Fruit fly (Drosophila melanogaster) ovary, adult (tissue): Measurements from ENCODE around the gene Tsr1.

Source experiments
- CG17801 ChIP-seq: fragments of 200-800 bp; optimal IDR thresholded peaks from 2 replicates; lab custom pipeline; 2019; ENCODE audit warnings: missing biosample characterization, mild to moderate bottlenecking, missing genetic modification characterization, moderate library complexity; ENCODE audit not compliant: partially characterized antibody

The Tsr1 gene

DNA sequence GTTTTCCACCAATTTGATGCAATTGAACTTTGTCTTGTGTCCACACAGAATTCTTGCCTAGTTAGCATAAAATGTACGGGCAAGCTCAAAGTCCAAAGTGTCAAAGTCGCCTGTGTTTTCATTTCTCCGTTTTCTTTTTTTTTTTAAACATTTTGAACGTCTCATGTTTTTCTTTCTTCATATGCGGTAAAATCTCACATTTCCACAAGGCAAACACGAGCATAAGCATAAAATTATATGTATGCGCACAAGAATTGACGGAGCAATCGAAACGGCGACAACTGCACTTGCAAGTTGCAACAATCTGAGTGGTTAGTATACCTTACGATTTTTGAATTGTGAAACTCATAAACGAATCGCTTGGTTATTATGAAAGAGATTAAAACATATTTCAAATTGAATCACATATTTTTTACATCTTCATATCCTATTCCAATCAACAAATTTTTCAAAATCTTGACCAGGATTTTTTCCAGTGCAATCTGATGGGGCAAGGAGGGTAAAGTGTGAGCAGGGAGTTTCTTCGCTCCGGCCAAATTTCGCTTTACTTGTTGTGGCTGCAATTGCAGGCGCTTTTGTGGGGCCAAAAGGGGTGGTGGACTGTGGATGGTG is 29.0 kb downstream of the Tsr1 start:
- TF ChIP-seq CG17801 (GFP tag; lab: Kevin White, UChicago): peak; percentile 42

DNA sequence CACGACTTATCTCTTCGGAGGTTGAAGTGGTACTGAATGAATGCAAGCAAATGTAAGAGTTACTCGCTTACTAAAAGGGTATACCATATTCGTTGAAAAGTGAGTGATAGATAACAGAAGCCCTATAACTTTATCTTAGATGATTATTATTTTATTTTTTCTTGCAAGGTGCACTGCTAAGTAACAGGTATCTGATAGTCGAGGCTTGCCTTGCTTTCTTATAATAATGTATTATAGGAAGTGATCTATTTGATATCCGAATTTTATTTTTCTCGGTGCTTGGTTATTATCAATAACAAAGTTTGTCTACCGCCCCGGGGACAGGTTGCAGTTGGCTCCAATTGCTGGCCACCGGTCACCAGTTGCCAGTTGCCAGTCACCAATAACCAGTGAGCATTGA is 36.2 kb downstream of the Tsr1 start:
- no peak for TF ChIP-seq CG17801 (GFP tag; lab: Kevin White, UChicago)

DNA sequence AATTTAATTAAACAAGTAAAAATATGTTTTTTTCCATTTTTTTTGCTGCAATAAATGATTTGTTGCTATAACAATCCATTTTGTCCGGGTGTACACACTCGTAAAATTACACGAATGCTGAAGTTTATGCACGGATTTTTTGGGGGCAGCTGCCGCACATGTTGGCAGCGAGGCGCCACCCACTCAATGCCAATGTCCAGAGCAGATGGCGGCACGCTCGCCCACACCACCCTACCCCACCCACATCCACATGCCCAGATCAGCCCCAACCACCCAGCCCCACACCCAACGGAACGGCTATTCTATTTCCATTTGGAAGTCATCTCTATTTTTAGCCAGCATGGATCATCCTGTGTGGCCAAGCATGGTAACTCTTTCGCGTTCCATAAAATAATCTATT is 45.1 kb downstream of the Tsr1 start:
- TF ChIP-seq CG17801 (GFP tag; lab: Kevin White, UChicago): no peak

DNA sequence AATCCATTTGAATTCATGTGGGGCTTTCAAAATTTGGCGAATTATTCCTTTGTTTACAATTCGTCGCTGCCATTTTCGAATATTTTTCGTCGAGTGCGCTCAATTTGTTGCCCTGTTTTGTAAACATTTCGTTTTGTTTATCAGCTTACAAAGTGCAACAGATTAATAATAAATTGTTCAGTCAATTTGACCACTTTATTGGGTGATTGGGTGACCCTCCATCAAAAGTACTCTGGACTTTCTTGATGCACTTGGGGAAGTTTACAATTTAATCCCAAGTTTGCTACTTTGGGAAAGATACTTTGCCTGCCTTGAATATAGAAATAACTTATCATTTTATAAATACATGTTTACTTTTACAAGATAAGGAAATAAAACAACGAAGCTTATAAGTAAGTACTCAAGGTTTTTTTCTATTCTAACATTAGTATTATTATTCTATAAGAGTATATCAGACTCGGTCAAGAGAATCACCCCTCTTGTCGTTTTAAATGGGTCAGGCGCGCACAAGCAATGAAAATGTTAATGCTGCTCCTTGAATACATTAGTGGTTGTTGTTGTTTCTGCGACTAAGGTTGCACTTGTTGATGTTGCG is 45.7 kb downstream of the Tsr1 start:
- no peak for TF ChIP-seq CG17801 (GFP tag; lab: Kevin White, UChicago)

DNA sequence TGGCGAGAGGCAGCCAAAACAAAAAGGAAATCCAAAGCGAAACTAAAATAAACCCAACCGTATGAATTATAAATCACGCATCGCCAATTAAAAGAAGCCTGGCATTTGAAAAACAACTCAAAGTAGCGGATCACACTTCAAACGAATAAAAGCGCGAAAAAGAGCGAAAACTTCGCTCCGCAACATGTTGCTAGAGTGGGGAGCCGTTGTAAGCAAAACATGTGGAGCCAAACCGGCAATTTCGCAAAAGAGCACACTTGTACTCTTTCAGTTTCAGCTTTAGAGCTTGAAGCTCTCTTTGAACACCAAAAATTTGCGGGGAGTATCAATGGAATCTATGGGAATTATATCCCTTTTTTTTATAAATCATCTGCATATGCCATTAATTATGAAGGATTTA is 46.7 kb downstream of the Tsr1 start:
- TF ChIP-seq CG17801 (GFP tag; lab: Kevin White, UChicago): no peak

DNA sequence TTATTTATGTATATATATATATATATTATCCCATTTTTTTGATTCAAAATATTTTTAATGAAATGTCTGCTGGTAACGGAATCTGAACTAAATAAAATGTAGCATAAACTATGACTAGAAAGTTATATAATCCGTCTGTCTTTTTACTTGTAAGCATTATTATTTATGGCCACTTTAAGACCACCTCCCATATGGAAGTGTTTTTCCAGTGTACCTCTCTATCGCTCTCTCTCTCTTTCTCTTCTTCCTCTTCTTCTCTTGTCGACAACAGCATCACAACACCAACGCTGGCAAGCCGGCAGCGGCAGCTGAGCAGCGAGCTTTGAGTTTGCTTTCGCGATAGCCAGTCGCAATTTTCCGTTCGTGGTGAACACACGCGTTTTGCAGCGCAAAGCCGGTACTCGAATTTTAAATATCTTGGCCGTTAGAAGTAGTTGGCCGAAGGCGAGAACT is 47.2 kb downstream of the Tsr1 start, which contains the start of gene rgn:
TSS of gene rgn (plus strand) at position 344 of the 453 bp plus-strand sequence.
- peak; percentile 45 for TF ChIP-seq CG17801 (GFP tag; lab: Kevin White, UChicago)

DNA sequence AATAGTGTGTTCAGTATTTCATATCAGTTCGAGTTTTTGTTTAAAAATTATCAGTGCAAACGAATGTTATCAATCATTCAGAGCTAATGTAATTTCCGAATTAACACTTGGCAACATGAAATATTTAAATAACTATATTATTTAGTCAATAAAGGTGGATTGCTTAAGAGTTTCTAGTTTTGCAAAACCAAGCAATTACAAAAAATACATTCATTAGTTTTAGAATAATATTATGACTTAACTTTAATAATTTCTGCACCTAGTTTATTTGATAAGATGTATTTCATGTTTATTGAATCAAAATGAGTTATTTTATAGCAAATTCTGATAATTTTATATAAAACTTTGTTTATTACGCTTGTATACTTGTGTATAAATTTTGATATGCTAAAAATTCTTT is 48.4 kb downstream of the Tsr1 start:
- TF ChIP-seq CG17801 (GFP tag; lab: Kevin White, UChicago): no peak

DNA sequence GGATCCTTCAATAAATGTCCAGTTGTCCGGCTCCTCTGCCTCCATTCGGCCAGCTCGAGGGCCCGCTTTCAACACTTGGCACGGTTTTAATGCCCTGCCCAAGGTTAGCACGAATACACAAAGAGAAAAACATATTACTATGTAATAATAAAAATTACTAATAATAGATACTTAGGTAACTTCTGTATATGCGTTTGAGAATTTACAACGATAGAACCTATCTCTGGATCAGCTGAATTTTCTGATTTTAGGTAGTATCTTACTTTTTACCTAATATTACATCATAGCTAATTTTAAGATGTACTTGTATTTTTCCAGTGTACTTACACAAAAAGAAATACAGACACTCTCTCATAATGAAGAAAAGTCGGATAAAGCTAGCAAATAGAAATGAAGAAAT is 50.7 kb downstream of the Tsr1 start:
- TF ChIP-seq CG17801 (GFP tag; lab: Kevin White, UChicago): no peak

DNA sequence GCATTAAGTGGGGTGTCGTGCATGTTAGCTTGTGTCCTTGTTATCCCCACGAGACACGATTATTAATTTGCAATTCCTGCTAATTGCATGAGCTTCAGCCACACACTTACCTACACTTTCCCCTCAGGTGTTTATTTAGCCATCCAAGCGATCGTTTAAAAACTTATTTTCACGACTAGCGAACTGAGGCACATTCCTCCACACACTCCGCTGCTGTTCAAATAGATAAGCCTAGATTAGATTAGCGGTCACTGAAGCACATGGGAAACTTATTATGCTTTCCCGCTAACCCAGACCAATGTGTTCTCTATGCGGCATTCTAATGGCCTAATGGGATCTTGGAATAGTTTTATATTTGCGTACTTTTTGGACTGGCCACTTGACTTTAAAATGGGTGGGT is 51.9 kb downstream of the Tsr1 start:
- TF ChIP-seq CG17801 (GFP tag; lab: Kevin White, UChicago): no peak
